Fruit fly (Drosophila melanogaster) whole organism, adult: ENCODE results near the gene Stt3A.

Experiments used
- CG11617 ChIP-seq: fragments of 200-800 bp; sonication (Bioruptor generic); optimal IDR thresholded peaks from 2 replicates; lab custom pipeline; 2017; ENCODE audit warnings: mild to moderate bottlenecking, missing biosample characterization, missing genetic modification reagents, missing genetic modification characterization
- CG12768 ChIP-seq: fragments of 200-800 bp; sonication (Bioruptor generic); optimal IDR thresholded peaks from 2 replicates; lab custom pipeline; 2017; ENCODE audit warnings: missing biosample characterization, missing genetic modification characterization, mild to moderate bottlenecking, moderate library complexity, missing genetic modification reagents
- CG14711 ChIP-seq: fragments of 200-800 bp; sonication (Bioruptor generic); optimal IDR thresholded peaks from 2 replicates; lab custom pipeline; 2018; ENCODE audit warnings: missing biosample characterization, mild to moderate bottlenecking, missing genetic modification characterization, moderate library complexity
- CG1620 ChIP-seq: fragments of 200-800 bp; sonication (Bioruptor generic); optimal IDR thresholded peaks from 2 replicates; lab custom pipeline; 2016; ENCODE audit warnings: missing biosample characterization, missing genetic modification characterization
- CG33017 ChIP-seq: fragments of 200-800 bp; sonication (Bioruptor generic); optimal IDR thresholded peaks from 2 replicates; lab custom pipeline; 2018; ENCODE audit warnings: missing biosample characterization, mild to moderate bottlenecking, missing genetic modification characterization, moderate library complexity
- CG5204 ChIP-seq: fragments of 200-800 bp; sonication (Bioruptor generic); optimal IDR thresholded peaks from 2 replicates; lab custom pipeline; 2016; ENCODE audit warnings: missing biosample characterization, missing genetic modification characterization
- CG7045 ChIP-seq: fragments of 200-800 bp; sonication (Bioruptor generic); optimal IDR thresholded peaks from 2 replicates; lab custom pipeline; 2017; ENCODE audit warnings: missing biosample characterization, mild to moderate bottlenecking, missing genetic modification characterization
- CG7101 ChIP-seq: fragments of 200-800 bp; sonication (Bioruptor generic); optimal IDR thresholded peaks from 2 replicates; lab custom pipeline; 2018; ENCODE audit warnings: missing biosample characterization, mild to moderate bottlenecking, missing genetic modification characterization, moderate library complexity
- Clk ChIP-seq: fragments of 200-800 bp; sonication (Bioruptor generic); optimal IDR thresholded peaks from 2 replicates; lab custom pipeline; 2017; ENCODE audit warnings: missing biosample characterization, missing genetic modification characterization
- Crg-1 ChIP-seq: fragments of 200-800 bp; sonication (Bioruptor generic); optimal IDR thresholded peaks from 2 replicates; lab custom pipeline; 2016; ENCODE audit warnings: missing biosample characterization, missing genetic modification characterization
- Hr96 ChIP-seq: fragments of 200-800 bp; sonication (Bioruptor generic); optimal IDR thresholded peaks from 2 replicates; lab custom pipeline; 2016; ENCODE audit warnings: missing biosample characterization, missing genetic modification characterization
- Mnt ChIP-seq: fragments of 200-800 bp; sonication (Bioruptor generic); optimal IDR thresholded peaks from 2 replicates; lab custom pipeline; 2016; ENCODE audit warnings: missing biosample characterization, mild to moderate bottlenecking, missing genetic modification characterization
- bab1 ChIP-seq: fragments of 200-800 bp; sonication (Bioruptor generic); optimal IDR thresholded peaks from 3 replicates; lab custom pipeline; 2019; ENCODE audit warnings: missing biosample characterization, mild to moderate bottlenecking, missing genetic modification characterization, moderate library complexity
- cic ChIP-seq: fragments of 200-800 bp; sonication (Bioruptor generic); optimal IDR thresholded peaks from 2 replicates; lab custom pipeline; 2017; ENCODE audit warnings: missing biosample characterization, mild to moderate bottlenecking, missing genetic modification characterization, moderate library complexity
- cnc ChIP-seq, 2 experiments: fragments of >200 bp; optimal IDR thresholded peaks; 2 replicates each; lab custom pipeline; 2017
- kay ChIP-seq: fragments of 200-800 bp; sonication (Bioruptor generic); peaks from one replicate; lab custom pipeline; 2016; ENCODE audit warnings: missing biosample characterization, missing genetic modification characterization, borderline replicate concordance
- ovo ChIP-seq: fragments of 200-800 bp; sonication (Bioruptor generic); optimal IDR thresholded peaks from 2 replicates; lab custom pipeline; 2016; ENCODE audit warnings: missing biosample characterization, missing genetic modification characterization
- pad ChIP-seq: fragments of 200-800 bp; sonication (Bioruptor generic); optimal IDR thresholded peaks from 3 replicates; lab custom pipeline; 2017; ENCODE audit warnings: missing biosample characterization, missing genetic modification characterization, mild to moderate bottlenecking, moderate library complexity, missing genetic modification reagents
- tj ChIP-seq: fragments of 200-800 bp; sonication (Bioruptor generic); optimal IDR thresholded peaks from 3 replicates; lab custom pipeline; 2017; ENCODE audit warnings: missing biosample characterization, mild to moderate bottlenecking, missing genetic modification characterization, moderate library complexity
- toe ChIP-seq: fragments of 200-800 bp; sonication (Bioruptor generic); optimal IDR thresholded peaks from 2 replicates; lab custom pipeline; 2016; ENCODE audit warnings: missing biosample characterization, missing genetic modification characterization

Gene Stt3A

DNA sequence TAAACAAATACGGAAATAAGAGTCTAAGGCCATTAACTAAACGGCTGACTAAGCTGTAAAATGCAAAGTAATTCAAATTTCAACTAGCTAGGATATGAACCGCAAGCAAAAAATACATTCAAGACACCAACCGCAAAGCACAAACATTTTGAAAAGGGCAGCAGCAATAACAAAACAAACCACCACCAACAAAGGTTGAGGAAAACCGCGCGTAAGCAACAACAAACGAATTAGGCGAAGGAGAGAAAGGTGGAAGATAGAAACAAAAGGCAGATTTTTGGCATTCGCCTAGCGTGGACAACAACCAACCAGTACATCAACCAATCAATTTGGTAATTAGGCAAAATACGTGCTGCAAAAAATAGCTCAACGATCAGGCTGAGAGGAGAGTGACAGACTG is 6.8 kb upstream of the Stt3A start:
- peak; percentile 28 for TF ChIP-seq bab1
- TF ChIP-seq CG7101 = no peak
- peak; percentile 79 for TF ChIP-seq tj (GFP tag; lab: Kevin White, UChicago)
- TF ChIP-seq CG7045 (GFP tag; lab: Kevin White, UChicago) = no peak

DNA sequence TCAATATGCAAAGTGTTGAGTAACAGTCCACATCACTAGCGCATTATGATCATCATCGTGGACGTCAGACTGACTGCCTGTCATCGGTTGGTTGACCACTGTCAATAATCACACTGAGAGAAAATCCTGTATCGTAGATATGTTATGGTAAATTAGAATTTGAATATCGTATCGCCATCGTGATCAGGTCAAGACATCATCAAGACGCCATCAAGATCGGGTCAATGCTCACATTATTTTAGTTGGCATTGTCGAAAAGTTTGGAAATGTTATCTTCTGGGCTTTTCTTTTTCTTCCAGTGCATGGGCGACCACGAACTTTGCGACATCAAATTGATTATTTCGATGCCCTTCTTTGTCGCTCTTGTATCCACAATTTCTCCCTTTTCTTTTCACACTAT is 5.3 kb upstream of the Stt3A start:
- TF ChIP-seq Clk (GFP tag; lab: Kevin White, UChicago) (no peak), CG33017 (tag; lab: Kevin White, UChicago) (no peak), cnc (optimal IDR thresholded peaks at IDR 0.05; lab: Kevin White, UChicago) (no peak), tj (GFP tag; lab: Kevin White, UChicago) (peak; percentile 15), CG14711 (tag; lab: Kevin White, UChicago) (peak; percentile 7), bab1 (peak; percentile 3), ovo (no peak), CG7101 (peak; percentile 32), CG12768 (GFP tag; lab: Kevin White, UChicago) (no peak), Hr96 (GFP tag; lab: Kevin White, UChicago) (no peak), pad (GFP tag; lab: Kevin White, UChicago) (no peak), CG7045 (GFP tag; lab: Kevin White, UChicago) (no peak), CG5204 (GFP tag; lab: Kevin White, UChicago) (no peak), cic (GFP tag; lab: Kevin White, UChicago) (no peak), CG11617 (GFP tag; lab: Kevin White, UChicago) (peak; percentile 1), CG1620 (GFP tag; lab: Kevin White, UChicago) (no peak), toe (GFP tag; lab: Kevin White, UChicago) (no peak), Mnt (GFP tag; lab: Kevin White, UChicago) (no peak), Crg-1 (GFP tag; lab: Kevin White, UChicago) (no peak)

DNA sequence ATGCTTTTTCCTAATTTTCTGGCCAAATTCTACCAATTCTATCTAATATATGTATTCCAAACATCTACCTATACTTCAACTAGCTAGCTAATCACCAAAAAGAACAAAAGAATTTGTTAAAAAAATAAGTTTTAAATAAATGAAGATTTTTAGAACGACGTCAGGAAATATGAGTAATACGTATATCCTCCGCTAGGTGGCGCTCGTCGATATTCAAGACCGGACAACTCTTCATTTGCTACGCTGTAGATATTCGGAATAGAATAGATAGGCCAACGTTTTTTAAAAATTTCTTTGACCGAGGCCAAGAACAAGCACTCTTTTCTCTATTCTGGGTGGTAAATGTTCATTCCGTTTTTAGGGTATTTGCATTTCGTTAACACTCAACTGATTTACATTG is 4.7 kb upstream of the Stt3A start:
- TF ChIP-seq kay (peak; percentile 17), toe (GFP tag; lab: Kevin White, UChicago) (no peak)

DNA sequence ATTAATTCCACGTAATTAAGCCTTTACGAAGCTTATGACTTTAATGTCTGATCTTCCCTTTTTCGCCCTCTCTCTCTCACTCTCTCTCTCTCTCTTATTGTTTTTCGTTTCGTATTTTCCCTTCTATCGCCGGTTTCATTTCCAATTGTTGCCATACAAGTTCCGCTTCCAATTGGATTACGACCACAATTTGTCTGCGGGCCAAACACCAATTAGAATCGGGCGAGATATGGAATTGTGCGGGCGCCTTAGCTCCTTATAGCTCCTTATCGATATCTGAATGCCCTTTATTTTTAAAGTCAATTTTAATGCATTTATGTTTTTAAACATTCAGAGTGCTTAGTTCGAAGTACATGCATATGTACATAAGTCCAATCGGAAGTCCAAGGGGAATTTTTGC is 3.0 kb upstream of the Stt3A start:
- no peak for TF ChIP-seq CG14711 (tag; lab: Kevin White, UChicago)
- TF ChIP-seq cnc (optimal IDR thresholded peaks at IDR 0.05; lab: Kevin White, UChicago) = no peak

- TF ChIP-seq CG14711 (tag; lab: Kevin White, UChicago) (no peak), CG7101 (no peak), CG5204 (GFP tag; lab: Kevin White, UChicago) (no peak), CG1620 (GFP tag; lab: Kevin White, UChicago) (no peak), tj (GFP tag; lab: Kevin White, UChicago) (peak; percentile 2), toe (GFP tag; lab: Kevin White, UChicago) (no peak), kay (no peak), cnc (optimal IDR thresholded peaks at IDR 0.05; lab: Kevin White, UChicago) (no peak), cic (GFP tag; lab: Kevin White, UChicago) (no peak), CG12768 (GFP tag; lab: Kevin White, UChicago) (no peak), pad (GFP tag; lab: Kevin White, UChicago) (peak; percentile 0)
These were observed 1.3 kb upstream of the Stt3A start for dm6 chrX:21054963-21055480.

dm6 chrX:21053099-21053715 is 530 bp downstream of the Stt3A start:
- TF ChIP-seq CG14711 (tag; lab: Kevin White, UChicago) (peak; percentile 75), Crg-1 (GFP tag; lab: Kevin White, UChicago) (peak; percentile 79), Clk (GFP tag; lab: Kevin White, UChicago) (no peak), CG1620 (GFP tag; lab: Kevin White, UChicago) (peak; percentile 88), CG33017 (tag; lab: Kevin White, UChicago) (peak; percentile 44), pad (GFP tag; lab: Kevin White, UChicago) (peak; percentile 78), Hr96 (GFP tag; lab: Kevin White, UChicago) (peak; percentile 94), CG12768 (GFP tag; lab: Kevin White, UChicago) (peak; percentile 62), CG11617 (GFP tag; lab: Kevin White, UChicago) (peak; percentile 90), cnc (optimal IDR thresholded peaks at IDR 0.05; lab: Kevin White, UChicago) (no peak), ovo (peak; percentile 85), CG7101 (peak; percentile 89), toe (GFP tag; lab: Kevin White, UChicago) (peak; percentile 68), tj (GFP tag; lab: Kevin White, UChicago) (peak; percentile 60), cic (GFP tag; lab: Kevin White, UChicago) (no peak), CG5204 (GFP tag; lab: Kevin White, UChicago) (peak; percentile 56), Mnt (GFP tag; lab: Kevin White, UChicago) (peak; percentile 87), bab1 (peak; percentile 87), kay (no peak), CG7045 (GFP tag; lab: Kevin White, UChicago) (peak; percentile 18)

DNA sequence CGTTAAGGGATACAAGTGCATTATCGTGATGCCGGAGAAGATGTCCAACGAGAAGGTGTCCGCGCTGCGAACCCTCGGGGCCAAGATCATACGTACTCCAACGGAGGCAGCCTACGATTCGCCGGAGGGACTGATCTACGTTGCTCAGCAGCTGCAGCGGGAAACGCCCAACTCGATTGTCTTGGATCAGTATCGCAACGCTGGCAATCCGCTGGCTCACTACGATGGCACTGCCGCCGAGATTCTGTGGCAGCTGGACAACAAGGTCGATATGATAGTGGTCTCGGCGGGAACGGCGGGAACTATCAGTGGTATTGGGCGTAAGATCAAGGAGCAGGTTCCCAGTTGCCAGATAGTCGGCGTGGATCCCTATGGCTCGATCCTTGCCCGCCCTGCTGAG is 6.0 kb downstream of the Stt3A start:
- TF ChIP-seq CG14711 (tag; lab: Kevin White, UChicago) = no peak
- TF ChIP-seq Mnt (GFP tag; lab: Kevin White, UChicago) = no peak
- no peak for TF ChIP-seq CG11617 (GFP tag; lab: Kevin White, UChicago)
- TF ChIP-seq CG5204 (GFP tag; lab: Kevin White, UChicago) = no peak
- TF ChIP-seq CG33017 (tag; lab: Kevin White, UChicago) = no peak
- no peak for TF ChIP-seq cnc (optimal IDR thresholded peaks at IDR 0.05; lab: Kevin White, UChicago)
- TF ChIP-seq Hr96 (GFP tag; lab: Kevin White, UChicago) = no peak
- no peak for TF ChIP-seq CG7101
- TF ChIP-seq toe (GFP tag; lab: Kevin White, UChicago) = no peak
- TF ChIP-seq bab1 = no peak
- TF ChIP-seq CG1620 (GFP tag; lab: Kevin White, UChicago) = no peak
- TF ChIP-seq Crg-1 (GFP tag; lab: Kevin White, UChicago) = no peak
